Worm (Caenorhabditis elegans) whole organism, midembryonic: Measurements from ENCODE around the gene R11G10.3.

Experiments used
- T22C8.4 ChIP-seq: fragments of 200-800 bp; sonication (Bioruptor generic); IDR thresholded peaks from 2 replicates; pipeline ENCODE4 v1.3.6; 2022; ENCODE audit warnings: missing genetic modification characterization, missing compliant biosample characterization
- cog-1 ChIP-seq: sonication (generic microtip); optimal IDR thresholded peaks from 2 replicates; lab custom pipeline; 2016; ENCODE audit warnings: missing genetic modification characterization, missing compliant biosample characterization
- flt-1 ChIP-seq: fragments of 200-800 bp; sonication (Bioruptor generic); IDR thresholded peaks from 2 replicates; pipeline ENCODE4 v1.3.6; 2022; ENCODE audit warnings: missing genetic modification characterization, missing compliant biosample characterization
- klf-2 ChIP-seq: fragments of 200-800 bp; sonication (Bioruptor generic); conservative IDR thresholded peaks from 2 replicates; pipeline ENCODE4 v1.3.6; 2022; ENCODE audit warnings: missing genetic modification reagents, missing genetic modification characterization, missing compliant biosample characterization
- med-1 ChIP-seq: sonication (generic microtip); optimal IDR thresholded peaks from 2 replicates; lab custom pipeline; 2017; ENCODE audit warnings: missing genetic modification characterization, mild to moderate bottlenecking, missing compliant biosample characterization, antibody characterized with exemption, missing genetic modification reagents; ENCODE audit not compliant: insufficient read depth
- ref-1 ChIP-seq: fragments of 200-800 bp; sonication (Bioruptor generic); conservative IDR thresholded peaks from 2 replicates; pipeline ENCODE4 v1.3.6; 2022; ENCODE audit warnings: missing genetic modification reagents, missing genetic modification characterization, missing compliant biosample characterization
- tab-1 ChIP-seq: fragments of 200-800 bp; sonication (Bioruptor generic); IDR thresholded peaks from 2 replicates; pipeline ENCODE4 v1.3.6; 2022; ENCODE audit warnings: missing genetic modification characterization, missing compliant biosample characterization
- ztf-23 ChIP-seq: fragments of 200-800 bp; sonication (Bioruptor generic); IDR thresholded peaks from 2 replicates; pipeline ENCODE4 v1.3.6; 2022; ENCODE audit warnings: missing genetic modification reagents, missing genetic modification characterization, missing compliant biosample characterization
- ztf-29 ChIP-seq: fragments of 200-800 bp; sonication (Bioruptor generic); IDR thresholded peaks from 2 replicates; pipeline ENCODE4 v1.3.6; 2022; ENCODE audit warnings: missing genetic modification reagents, missing genetic modification characterization, missing compliant biosample characterization

R11G10.3 gene

DNA sequence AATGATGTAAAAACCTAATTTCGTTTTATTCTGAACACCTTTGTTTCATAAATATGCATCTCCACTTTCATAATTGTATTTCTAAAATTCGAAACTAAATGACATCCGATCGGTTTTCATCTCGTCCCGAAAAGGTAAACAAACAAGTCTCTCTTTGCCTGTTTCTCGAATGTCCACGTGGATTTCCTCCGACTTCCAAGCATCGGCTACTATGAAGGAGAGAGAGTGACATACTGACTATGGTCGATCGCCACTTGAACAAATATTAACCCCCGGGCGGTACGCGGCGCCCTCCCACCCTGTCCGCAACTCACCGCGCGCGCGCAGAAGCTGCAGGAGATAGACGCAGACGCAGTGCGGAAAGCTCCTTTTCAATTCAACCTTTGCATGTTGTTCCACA is 52.6 kb downstream of the R11G10.3 start:
- TF ChIP-seq T22C8.4 (GFP tag; lab: Robert Waterston, UW) (no peak), flt-1 (GFP tag; lab: Robert Waterston, UW) (no peak), ztf-23 (GFP tag; lab: Robert Waterston, UW) (peak; percentile 43; the same call in 1 of the 2 replicates), klf-2 (GFP tag; lab: Robert Waterston, UW) (no peak)

DNA sequence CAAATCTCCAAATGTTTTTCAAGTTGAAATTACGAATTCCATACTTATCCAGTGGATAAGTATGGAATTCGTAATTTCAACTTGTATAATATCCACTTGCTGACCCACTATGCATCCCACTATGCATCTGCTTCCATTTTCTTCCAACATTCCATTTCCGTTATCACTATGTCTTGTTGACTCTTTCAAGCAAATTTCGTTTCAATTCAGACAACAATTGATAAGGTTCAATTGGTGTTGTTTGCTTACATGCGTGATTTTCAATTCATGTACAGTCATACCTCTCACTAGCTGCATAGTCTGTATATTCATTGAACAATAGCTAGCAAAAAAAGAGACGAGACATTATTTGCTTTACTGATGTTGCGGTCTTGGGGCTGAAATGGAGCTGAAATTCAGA is 53.5 kb downstream of the R11G10.3 start:
- TF ChIP-seq tab-1 (GFP tag; lab: Robert Waterston, UW) (no peak), ref-1 (no peak), T22C8.4 (GFP tag; lab: Robert Waterston, UW) (no peak), med-1 (no peak)

DNA sequence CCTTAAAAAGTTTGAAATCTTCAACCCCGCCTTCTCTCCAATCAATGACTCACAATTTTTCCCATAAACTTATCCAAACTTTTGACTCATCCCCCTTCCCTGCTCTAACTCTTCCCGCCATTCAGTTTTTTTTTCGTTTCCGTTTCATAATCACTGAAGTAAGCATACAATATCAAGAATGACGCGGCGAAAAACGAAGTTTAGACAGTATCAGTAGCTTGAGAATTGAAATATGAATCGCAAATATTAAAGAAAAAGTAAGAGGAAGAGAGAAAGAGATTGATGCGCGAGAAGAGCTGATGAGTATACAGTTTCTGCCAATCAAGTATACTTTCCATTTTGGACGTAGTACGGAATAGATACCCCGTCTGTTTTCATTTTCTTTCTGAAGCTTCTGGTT is 54.2 kb downstream of the R11G10.3 start:
- TF ChIP-seq flt-1 (GFP tag; lab: Robert Waterston, UW): no peak
- TF ChIP-seq cog-1: no peak
- no peak for TF ChIP-seq tab-1 (GFP tag; lab: Robert Waterston, UW)
- no peak for TF ChIP-seq ref-1
- TF ChIP-seq T22C8.4 (GFP tag; lab: Robert Waterston, UW): no peak
- TF ChIP-seq med-1: no peak
- no peak for TF ChIP-seq ztf-29 (GFP tag; lab: Robert Waterston, UW)
- no peak for TF ChIP-seq ztf-23 (GFP tag; lab: Robert Waterston, UW)
- no peak for TF ChIP-seq klf-2 (GFP tag; lab: Robert Waterston, UW)

DNA sequence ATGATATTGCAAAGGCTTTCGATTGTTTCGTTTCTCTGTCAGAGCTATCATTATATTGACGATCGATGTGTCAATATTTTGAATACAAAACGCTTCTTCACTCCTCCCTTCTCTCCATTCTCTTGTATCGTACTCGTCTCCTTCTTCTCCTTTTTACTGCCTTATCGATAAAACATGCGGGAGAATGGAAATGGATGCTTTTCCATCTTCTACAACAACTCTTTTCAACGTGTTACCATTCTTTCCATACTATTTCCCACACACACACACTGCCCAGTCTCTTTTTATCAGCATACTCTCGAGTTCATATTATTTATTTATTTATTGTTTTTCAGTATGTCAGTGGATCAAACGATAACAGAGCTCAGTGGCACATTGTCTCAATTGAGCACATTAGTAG is 55.3 kb downstream of the R11G10.3 start, which contains the start of gene C50B8.6:
C50B8.6 (plus strand) TSS at position 336 of the 400 bp plus-strand sequence.
- TF ChIP-seq ztf-29 (GFP tag; lab: Robert Waterston, UW) (no peak), cog-1 (no peak)
